Worm (Caenorhabditis elegans) whole organism, L2 larva: ENCODE measurements around the gene Y116A8C.30.

Experiments used
- alr-1 ChIP-seq: fragments of 150-350 bp; optimal IDR thresholded peaks from 2 replicates; lab custom pipeline; 2014; ENCODE audit warnings: missing biosample characterization, missing genetic modification characterization
- ama-1 ChIP-seq: fragments of 150-350 bp; optimal IDR thresholded peaks from 2 replicates; lab custom pipeline; 2018; ENCODE audit warnings: inconsistent platforms
- ceh-82 ChIP-seq: fragments of 150-350 bp; optimal IDR thresholded peaks from 2 replicates; lab custom pipeline; 2014; ENCODE audit warnings: missing biosample characterization, missing genetic modification characterization
- crh-2 ChIP-seq: sonication (generic microtip); optimal IDR thresholded peaks from 2 replicates; lab custom pipeline; 2017; ENCODE audit warnings: missing biosample characterization, missing genetic modification characterization
- lin-11 ChIP-seq: fragments of 150-350 bp; sonication (generic microtip); optimal IDR thresholded peaks from 2 replicates; lab custom pipeline; 2014; ENCODE audit warnings: missing biosample characterization, missing genetic modification characterization, inconsistent platforms, mixed read lengths
- nhr-23 ChIP-seq: fragments of 150-350 bp; optimal IDR thresholded peaks from 2 replicates; lab custom pipeline; 2014; ENCODE audit warnings: missing biosample characterization, missing genetic modification reagents, missing genetic modification characterization
- nhr-237 ChIP-seq: fragments of 150-350 bp; optimal IDR thresholded peaks from 2 replicates; lab custom pipeline; 2014; ENCODE audit warnings: missing biosample characterization, missing genetic modification characterization
- nhr-25 ChIP-seq: fragments of 150-350 bp; sonication (generic microtip); optimal IDR thresholded peaks from 3 replicates; lab custom pipeline; 2014; ENCODE audit warnings: missing biosample characterization, missing genetic modification characterization
- skn-1 ChIP-seq: sonication (generic microtip); optimal IDR thresholded peaks from 2 replicates; lab custom pipeline; 2017; ENCODE audit warnings: missing biosample characterization, missing genetic modification characterization
- snpc-4 ChIP-seq: fragments of 150-350 bp; optimal IDR thresholded peaks from 2 replicates; lab custom pipeline; 2014; ENCODE audit warnings: missing biosample characterization, missing genetic modification characterization
- unc-39 ChIP-seq: fragments of 150-350 bp; optimal IDR thresholded peaks from 2 replicates; lab custom pipeline; 2014; ENCODE audit warnings: missing biosample characterization, missing genetic modification characterization
- unc-62 ChIP-seq: fragments of 150-350 bp; optimal IDR thresholded peaks from 2 replicates; lab custom pipeline; 2014; ENCODE audit warnings: missing biosample characterization, missing genetic modification reagents, missing genetic modification characterization
- ztf-11 ChIP-seq: sonication (generic microtip); optimal IDR thresholded peaks from 2 replicates; lab custom pipeline; 2017; ENCODE audit warnings: missing biosample characterization, missing genetic modification characterization

- TF ChIP-seq lin-11 (tag; lab: Kevin White, UChicago) (no peak), unc-62 (GFP tag; lab: Kevin White, UChicago) (no peak), crh-2 (tag; lab: Kevin White, UChicago) (no peak), skn-1 (no peak), ama-1 (no peak), ztf-11 (tag; lab: Kevin White, UChicago) (no peak), nhr-25 (tag; lab: Kevin White, UChicago) (no peak), nhr-23 (no peak), nhr-237 (tag; lab: Kevin White, UChicago) (no peak), ceh-82 (tag; lab: Kevin White, UChicago) (no peak), snpc-4 (tag; lab: Kevin White, UChicago) (no peak), unc-39 (tag; lab: Kevin White, UChicago) (no peak), alr-1 (tag; lab: Kevin White, UChicago) (no peak)
These were observed 50.3 kb downstream of the Y116A8C.30 start, which contains the start of gene Y116A8C.23 for ce11 chrIV:17053261-17053660.
